Worm (Caenorhabditis elegans): Measurements from ENCODE around the gene F42A9.8.

ce11 chrIV:8626294-8626693 lies 7.7 kb upstream of the F42A9.8 start:
- TF ChIP-seq unc-62 (GFP tag; optimal IDR thresholded peaks at IDR 0.05) (no peak), bed-3 (GFP tag; optimal IDR thresholded peaks at IDR 0.05) (no peak), M03D4.4 (tag; optimal IDR thresholded peaks at IDR 0.05) (no peak), lin-13 (tag; optimal IDR thresholded peaks at IDR 0.05) (no peak), snpc-4 (tag; optimal IDR thresholded peaks at IDR 0.05) (no peak)
